Fruit fly (Drosophila melanogaster) whole organism, embryonic: ENCODE results near the gene ago.

Source experiments
- CG10147 ChIP-seq: fragments of 200-800 bp; sonication (Bioruptor generic); optimal IDR thresholded peaks from 2 replicates; lab custom pipeline; 2019; ENCODE audit warnings: missing biosample characterization, mild to moderate bottlenecking, missing genetic modification characterization, moderate library complexity
- CG14050 ChIP-seq: fragments of 200-800 bp; sonication (Bioruptor generic); IDR thresholded peaks from 3 replicates; pipeline ENCODE4 v1.3.6; 2022; ENCODE audit warnings: missing biosample characterization, missing genetic modification characterization
- CG14441 ChIP-seq: fragments of 200-800 bp; sonication (Bioruptor generic); IDR thresholded peaks from 2 replicates; pipeline ENCODE4 v1.3.6; 2022; ENCODE audit warnings: missing biosample characterization, missing genetic modification characterization
- CG14860 ChIP-seq: fragments of 200-800 bp; sonication (Bioruptor generic); IDR thresholded peaks from 3 replicates; pipeline ENCODE4 v1.3.6; 2022; ENCODE audit warnings: missing biosample characterization, missing genetic modification characterization; ENCODE audit not compliant: partially characterized antibody
- CG15601 ChIP-seq: fragments of 200-800 bp; sonication (Bioruptor generic); optimal IDR thresholded peaks from 3 replicates; lab custom pipeline; 2019; ENCODE audit warnings: missing biosample characterization, mild to moderate bottlenecking, missing genetic modification characterization, moderate library complexity
- CG18011 ChIP-seq: fragments of 200-800 bp; sonication (Bioruptor generic); optimal IDR thresholded peaks from 2 replicates; lab custom pipeline; 2017; ENCODE audit warnings: missing biosample characterization, missing genetic modification characterization, mild to moderate bottlenecking, moderate library complexity, missing genotype
- CG2120 ChIP-seq: fragments of 200-800 bp; sonication (Bioruptor generic); optimal IDR thresholded peaks from 3 replicates; lab custom pipeline; 2016; ENCODE audit warnings: missing biosample characterization, missing genetic modification characterization
- CG3065 ChIP-seq: fragments of 200-800 bp; sonication (Bioruptor generic); optimal IDR thresholded peaks from 2 replicates; lab custom pipeline; 2016; ENCODE audit warnings: missing biosample characterization, missing genetic modification characterization
- CG31365 ChIP-seq: fragments of 200-800 bp; sonication (Bioruptor generic); optimal IDR thresholded peaks from 2 replicates; lab custom pipeline; 2018; ENCODE audit warnings: missing biosample characterization, mild to moderate bottlenecking, missing genetic modification characterization
- CG3281 ChIP-seq: fragments of 200-800 bp; sonication (Bioruptor generic); optimal IDR thresholded peaks from 3 replicates; lab custom pipeline; 2017; ENCODE audit warnings: missing biosample characterization, mild to moderate bottlenecking, missing genetic modification characterization
- CG33213 ChIP-seq: fragments of 200-800 bp; sonication (Bioruptor generic); optimal IDR thresholded peaks from 3 replicates; lab custom pipeline; 2016; ENCODE audit warnings: missing biosample characterization, missing genetic modification characterization
- CG5180 ChIP-seq: fragments of 200-800 bp; sonication (Bioruptor generic); optimal IDR thresholded peaks from 3 replicates; lab custom pipeline; 2017; ENCODE audit warnings: missing biosample characterization, missing genetic modification characterization, mild to moderate bottlenecking, moderate library complexity, missing genetic modification reagents
- CG5953 ChIP-seq: fragments of 200-800 bp; sonication (Bioruptor generic); IDR thresholded peaks from 2 replicates; pipeline ENCODE4 v1.3.6; 2022; ENCODE audit warnings: missing biosample characterization, missing genetic modification characterization
- CG6654 ChIP-seq: fragments of 200-800 bp; sonication (Bioruptor generic); optimal IDR thresholded peaks from 2 replicates; lab custom pipeline; 2017; ENCODE audit warnings: missing biosample characterization, mild to moderate bottlenecking, missing genetic modification characterization
- CG6813 ChIP-seq: fragments of 200-800 bp; sonication (Bioruptor generic); optimal IDR thresholded peaks from 2 replicates; lab custom pipeline; 2017; ENCODE audit warnings: missing biosample characterization, missing genetic modification characterization, mild to moderate bottlenecking, moderate library complexity, missing genetic modification reagents
- CG6854 ChIP-seq: fragments of 200-800 bp; sonication (Bioruptor generic); optimal IDR thresholded peaks from 3 replicates; lab custom pipeline; 2017; ENCODE audit warnings: missing biosample characterization, mild to moderate bottlenecking, missing genetic modification characterization
- CG7745 ChIP-seq: fragments of 200-800 bp; sonication (Bioruptor generic); optimal IDR thresholded peaks from 2 replicates; lab custom pipeline; 2018; ENCODE audit warnings: missing biosample characterization, mild to moderate bottlenecking, missing genetic modification characterization, moderate library complexity
- CG8478 ChIP-seq: fragments of >200 bp; optimal IDR thresholded peaks from 2 replicates; lab custom pipeline; 2018
- CG8765 ChIP-seq: fragments of 200-800 bp; sonication (Bioruptor generic); IDR thresholded peaks from 2 replicates; pipeline ENCODE4 v1.3.6; 2022; ENCODE audit warnings: missing biosample characterization, missing genetic modification characterization
- CG9932 ChIP-seq: fragments of 200-800 bp; sonication (Bioruptor generic); IDR thresholded peaks from 2 replicates; pipeline ENCODE4 v1.3.6; 2022; ENCODE audit warnings: missing biosample characterization, missing genetic modification characterization
- CkIIα-i1 ChIP-seq: fragments of 200-800 bp; sonication (Bioruptor generic); IDR thresholded peaks from 2 replicates; pipeline ENCODE4 v1.3.6; 2022; ENCODE audit warnings: missing biosample characterization, missing genetic modification characterization
- D ChIP-seq, 2 experiments: fragments of 200-800 bp in 1 of 2; fragments of >200 bp in 1 of 2; sonication (Bioruptor generic) in 1 of 2; optimal IDR thresholded peaks; 2 replicates in 1 of 2; 3 replicates in 1 of 2; lab custom pipeline; 2017; ENCODE audit warnings: mild to moderate bottlenecking in 1 of 2, missing biosample characterization in 1 of 2, missing genetic modification characterization in 1 of 2, missing genetic modification reagents in 1 of 2
- Dp ChIP-seq: fragments of 200-800 bp; sonication (Bioruptor generic); optimal IDR thresholded peaks from 2 replicates; lab custom pipeline; 2018; ENCODE audit warnings: missing biosample characterization, mild to moderate bottlenecking, missing genetic modification characterization, moderate library complexity
- Gsc ChIP-seq: fragments of 200-800 bp; sonication (Bioruptor generic); IDR thresholded peaks from 2 replicates; pipeline ENCODE4 v1.3.6; 2022; ENCODE audit warnings: missing biosample characterization, missing genetic modification characterization
- H15 ChIP-seq: fragments of 200-800 bp; sonication (Bioruptor generic); IDR thresholded peaks from 3 replicates; pipeline ENCODE4 v1.3.6; 2022; ENCODE audit warnings: missing biosample characterization, missing genetic modification characterization
- Hand ChIP-seq: fragments of 200-800 bp; sonication (Bioruptor generic); optimal IDR thresholded peaks from 2 replicates; lab custom pipeline; 2017; ENCODE audit warnings: mild to moderate bottlenecking, missing biosample characterization, missing genetic modification reagents, missing genetic modification characterization
- Hmr ChIP-seq: fragments of 200-800 bp; sonication (Bioruptor generic); optimal IDR thresholded peaks from 3 replicates; lab custom pipeline; 2017; ENCODE audit warnings: mild to moderate bottlenecking, missing biosample characterization, missing genetic modification reagents, missing genetic modification characterization
- Nf-YB ChIP-seq: fragments of 200-800 bp; sonication (Bioruptor generic); optimal IDR thresholded peaks from 3 replicates; lab custom pipeline; 2019; ENCODE audit warnings: missing biosample characterization, mild to moderate bottlenecking, missing genetic modification characterization, moderate library complexity
- PHDP ChIP-seq: fragments of 200-800 bp; sonication (Bioruptor generic); optimal IDR thresholded peaks from 3 replicates; lab custom pipeline; 2018; ENCODE audit warnings: missing biosample characterization, mild to moderate bottlenecking, missing genetic modification characterization, moderate library complexity
- Trl ChIP-seq, 3 experiments: fragments of >200 bp in 2 of 3; fragments of 200-800 bp in 1 of 3; sonication (Bioruptor generic) in 1 of 3; optimal IDR thresholded peaks; 2 replicates in 1 of 3; 3 replicates in 2 of 3; lab custom pipeline; 2016 to 2017; ENCODE audit warnings: missing biosample characterization in 1 of 3, missing genetic modification characterization in 1 of 3
- al ChIP-seq: fragments of 200-800 bp; sonication (Bioruptor generic); IDR thresholded peaks from 2 replicates; pipeline ENCODE4 v1.3.6; 2022; ENCODE audit warnings: missing biosample characterization, missing genetic modification characterization
- corto ChIP-seq: fragments of 200-800 bp; sonication (Bioruptor generic); optimal IDR thresholded peaks from 2 replicates; lab custom pipeline; 2016; ENCODE audit warnings: missing biosample characterization, mild to moderate bottlenecking, missing genetic modification characterization, moderate library complexity
- disco-r ChIP-seq: fragments of 200-800 bp; sonication (Bioruptor generic); optimal IDR thresholded peaks from 2 replicates; lab custom pipeline; 2016; ENCODE audit warnings: missing biosample characterization, missing genetic modification characterization
- dysf ChIP-seq: fragments of 200-800 bp; sonication (Bioruptor generic); IDR thresholded peaks from 3 replicates; pipeline ENCODE4 v1.3.6; 2022; ENCODE audit warnings: missing biosample characterization, missing genetic modification characterization
- eve ChIP-seq, 2 experiments: fragments of >200 bp; optimal IDR thresholded peaks; 2 replicates each; lab custom pipeline; 2017; ENCODE audit warnings: missing biosample characterization in 2 of 2, missing genetic modification characterization in 2 of 2
- fd102C ChIP-seq: fragments of 200-800 bp; sonication (Bioruptor generic); optimal IDR thresholded peaks from 2 replicates; lab custom pipeline; 2018; ENCODE audit warnings: missing biosample characterization, mild to moderate bottlenecking, missing genetic modification characterization, moderate library complexity
- gcm ChIP-seq: fragments of 200-800 bp; sonication (Bioruptor generic); optimal IDR thresholded peaks from 2 replicates; lab custom pipeline; 2019; ENCODE audit warnings: missing biosample characterization, mild to moderate bottlenecking, missing genetic modification characterization, moderate library complexity
- jumu ChIP-seq: fragments of 200-800 bp; sonication (Bioruptor generic); optimal IDR thresholded peaks from 3 replicates; lab custom pipeline; 2016; ENCODE audit warnings: missing biosample characterization, missing genetic modification characterization
- lilli ChIP-seq: fragments of 200-800 bp; sonication (Bioruptor generic); optimal IDR thresholded peaks from 3 replicates; lab custom pipeline; 2016; ENCODE audit warnings: missing biosample characterization, missing genetic modification characterization
- nau ChIP-seq: fragments of 200-800 bp; sonication (Bioruptor generic); optimal IDR thresholded peaks from 3 replicates; lab custom pipeline; 2017; ENCODE audit warnings: missing biosample characterization, mild to moderate bottlenecking, missing genetic modification characterization, missing genetic modification reagents
- pzg ChIP-seq: fragments of 200-800 bp; sonication (Bioruptor generic); optimal IDR thresholded peaks from 3 replicates; lab custom pipeline; 2018; ENCODE audit warnings: missing biosample characterization, mild to moderate bottlenecking, missing genetic modification characterization, moderate library complexity
- row ChIP-seq: fragments of 200-800 bp; sonication (Bioruptor generic); IDR thresholded peaks from 3 replicates; pipeline ENCODE4 v1.3.6; 2022; ENCODE audit warnings: missing biosample characterization, missing genetic modification characterization
- slbo ChIP-seq: fragments of 200-800 bp; sonication (Bioruptor generic); IDR thresholded peaks from 2 replicates; pipeline ENCODE4 v1.3.6; 2022; ENCODE audit warnings: missing biosample characterization, missing genetic modification characterization
- sna ChIP-seq: fragments of 200-800 bp; sonication (Bioruptor generic); IDR thresholded peaks from 2 replicates; pipeline ENCODE4 v1.3.6; 2022; ENCODE audit warnings: missing biosample characterization, missing genetic modification characterization; ENCODE audit not compliant: partially characterized antibody
- tin ChIP-seq: fragments of 200-800 bp; sonication (Bioruptor generic); optimal IDR thresholded peaks from 3 replicates; lab custom pipeline; 2016; ENCODE audit warnings: missing biosample characterization, missing genetic modification characterization
- tna ChIP-seq: fragments of 200-800 bp; sonication (Bioruptor generic); IDR thresholded peaks from 2 replicates; pipeline ENCODE4 v1.3.6; 2022; ENCODE audit warnings: missing biosample characterization, missing genetic modification characterization; ENCODE audit not compliant: partially characterized antibody
- usp ChIP-seq: fragments of >200 bp; optimal IDR thresholded peaks from 2 replicates; lab custom pipeline; 2017; ENCODE audit warnings: missing biosample characterization, missing genetic modification characterization

Gene ago

DNA sequence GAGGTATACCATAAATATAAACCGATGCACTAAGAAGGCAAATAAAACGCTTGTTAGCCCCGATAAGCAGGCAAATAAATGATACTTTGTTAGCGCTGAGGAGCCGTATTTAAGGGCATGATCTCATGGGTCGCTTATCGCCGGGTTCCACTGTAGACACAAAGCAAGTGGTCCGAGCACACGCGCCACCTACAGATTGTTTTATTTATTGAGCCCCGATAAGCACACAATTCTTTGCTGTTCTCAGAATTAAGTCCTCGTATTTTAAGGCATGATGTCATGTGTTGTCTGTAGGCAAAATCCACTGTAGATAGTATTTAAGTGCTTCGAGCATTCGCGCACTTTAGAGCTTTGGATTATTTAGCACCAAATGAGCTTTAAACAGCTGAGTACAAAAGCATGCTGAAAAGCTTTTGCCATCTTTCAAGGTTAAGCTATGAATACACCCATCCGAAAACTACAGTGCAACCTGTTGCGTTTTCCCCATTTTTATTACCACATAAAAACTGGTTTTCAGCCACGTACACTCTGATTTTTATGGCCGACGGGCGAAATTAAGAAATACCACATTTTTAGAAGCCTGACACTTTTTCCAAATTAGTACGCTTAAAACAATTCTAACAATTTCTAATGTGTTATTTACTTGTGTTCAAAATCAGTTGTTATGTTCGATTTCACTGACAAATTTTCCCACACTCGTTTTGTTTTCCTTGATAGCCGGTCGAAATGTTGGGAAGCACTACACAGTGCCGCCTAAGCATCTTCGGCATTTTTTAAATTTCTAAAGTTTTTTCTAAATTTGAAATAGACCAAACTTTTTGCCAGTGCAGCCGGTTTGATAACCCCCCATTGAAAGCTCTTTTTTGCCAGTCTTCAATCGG, 14.4 kb downstream of the ago start, which contains the start of gene Sqor (continued):
- TF ChIP-seq tna (GFP tag; lab: Robert Waterston, UW): no peak
- peak; percentile 80 for TF ChIP-seq CG18011 (GFP tag; lab: Kevin White, UChicago)
- peak; percentile 54 for TF ChIP-seq tin (GFP tag; lab: Kevin White, UChicago)
- peak; percentile 85 for TF ChIP-seq disco-r (GFP tag; lab: Kevin White, UChicago)
- peak; percentile 83 for TF ChIP-seq corto (GFP tag; lab: Kevin White, UChicago)
- no peak for TF ChIP-seq fd102C (GFP tag; lab: Kevin White, UChicago)
- no peak for TF ChIP-seq CG7745 (tag; lab: Kevin White, UChicago)
- TF ChIP-seq CG9932 (GFP tag; lab: Robert Waterston, UW): peak; percentile 82
- TF ChIP-seq lilli (GFP tag; lab: Kevin White, UChicago): peak; percentile 89
- no peak for TF ChIP-seq D (optimal IDR thresholded peaks at IDR 0.05; lab: Kevin White, UChicago)
- peak; percentile 37 for TF ChIP-seq D (GFP tag; optimal IDR thresholded peaks at IDR 0.05; lab: Kevin White, UChicago)
- TF ChIP-seq CG8765 (GFP tag; lab: Robert Waterston, UW): peak; percentile 60; the same call in 1 of the 2 replicates
- no peak for TF ChIP-seq usp (GFP tag; lab: Kevin White, UChicago)
- no peak for TF ChIP-seq nau
- peak; percentile 58; the same call in 2 of the 3 replicates for TF ChIP-seq H15
- peak; percentile 87 for TF ChIP-seq slbo
- peak; percentile 83 for TF ChIP-seq al (GFP tag; lab: Robert Waterston, UW)
- TF ChIP-seq CG31365 (tag; lab: Kevin White, UChicago): peak; percentile 41
- TF ChIP-seq jumu (GFP tag; lab: Kevin White, UChicago): peak; percentile 82
- TF ChIP-seq row (GFP tag; lab: Robert Waterston, UW): peak; percentile 95
- peak; percentile 25 for TF ChIP-seq pzg (GFP tag; lab: Kevin White, UChicago)
- TF ChIP-seq CG14050 (GFP tag; lab: Robert Waterston, UW): peak; percentile 80
- peak; percentile 89 for TF ChIP-seq PHDP (tag; lab: Kevin White, UChicago)
- peak; percentile 92 for TF ChIP-seq CG2120 (GFP tag; lab: Kevin White, UChicago)
- peak; percentile 91 for TF ChIP-seq CG10147 (GFP tag; lab: Kevin White, UChicago)
- TF ChIP-seq CG33213: peak; percentile 79
- peak; percentile 31 for TF ChIP-seq CG3065 (GFP tag; lab: Kevin White, UChicago)
- peak; percentile 85 for TF ChIP-seq dysf
- no peak for TF ChIP-seq sna
- TF ChIP-seq CG6813 (GFP tag; lab: Kevin White, UChicago): peak; percentile 74
- peak; percentile 23 for TF ChIP-seq Dp (GFP tag; lab: Kevin White, UChicago)
- peak; percentile 68 for TF ChIP-seq CG5180 (GFP tag; lab: Kevin White, UChicago)
- TF ChIP-seq Trl (optimal IDR thresholded peaks at IDR 0.05; lab: Kevin White, UChicago): no peak
- peak; percentile 92 for TF ChIP-seq Trl (GFP tag; optimal IDR thresholded peaks at IDR 0.05; lab: Kevin White, UChicago)
- TF ChIP-seq CkIIα-i1: no peak; the same call in 1 of the 2 replicates
- peak; percentile 68 for TF ChIP-seq Nf-YB
- no peak for TF ChIP-seq eve (GFP tag; optimal IDR thresholded peaks at IDR 0.05; lab: Kevin White, UChicago)
- TF ChIP-seq Hand (GFP tag; lab: Kevin White, UChicago): peak; percentile 75
- peak; percentile 89 for TF ChIP-seq Hmr (GFP tag; lab: Kevin White, UChicago)
- TF ChIP-seq CG5953 (GFP tag; lab: Robert Waterston, UW): peak; percentile 51; the same call in 1 of the 2 replicates
- peak; percentile 78 for TF ChIP-seq CG15601 (tag; lab: Kevin White, UChicago)
- TF ChIP-seq Gsc (GFP tag; lab: Robert Waterston, UW): no peak
- TF ChIP-seq CG14441 (GFP tag; lab: Robert Waterston, UW): peak; percentile 80
- TF ChIP-seq CG6654 (GFP tag; lab: Kevin White, UChicago): peak; percentile 58
- peak; percentile 68 for TF ChIP-seq gcm (GFP tag; lab: Kevin White, UChicago)
- no peak for TF ChIP-seq CG8478 (lab: Kevin White, UChicago)
- peak; percentile 83 for TF ChIP-seq CG6854 (GFP tag; lab: Kevin White, UChicago)
- TF ChIP-seq CG14860 (GFP tag; lab: Robert Waterston, UW): no peak
- peak; percentile 93 for TF ChIP-seq CG3281
